Worm (Caenorhabditis elegans) whole organism, L2 larva: ENCODE results near the gene coa-7.
A peak's percentile ranks its signal among the peaks of the same experiment; 100 is the strongest.

ENCODE experiments used
- C34F6.9 ChIP-seq: fragments of 150-350 bp; optimal IDR thresholded peaks from 2 replicates; lab custom pipeline; 2014; ENCODE audit warnings: missing biosample characterization, missing genetic modification characterization
- F13H6.1 ChIP-seq: sonication (generic microtip); optimal IDR thresholded peaks from 2 replicates; lab custom pipeline; 2016; ENCODE audit warnings: missing genetic modification characterization, missing compliant biosample characterization
- R02D3.7 ChIP-seq: fragments of 150-350 bp; optimal IDR thresholded peaks from 2 replicates; lab custom pipeline; 2014; ENCODE audit warnings: missing biosample characterization, missing genetic modification characterization
- Y55F3AM.14 ChIP-seq: fragments of 200-800 bp; sonication (Bioruptor generic); optimal IDR thresholded peaks from 2 replicates; lab custom pipeline; 2018; ENCODE audit warnings: mild to moderate bottlenecking, missing genetic modification characterization, missing compliant biosample characterization
- ZK546.5 ChIP-seq: sonication (generic microtip); optimal IDR thresholded peaks from 2 replicates; lab custom pipeline; 2017; ENCODE audit warnings: missing biosample characterization, missing genetic modification characterization
- alr-1 ChIP-seq: fragments of 150-350 bp; optimal IDR thresholded peaks from 2 replicates; lab custom pipeline; 2014; ENCODE audit warnings: missing biosample characterization, missing genetic modification characterization
- aly-2 ChIP-seq: fragments of 150-350 bp; optimal IDR thresholded peaks from 2 replicates; lab custom pipeline; 2014; ENCODE audit warnings: missing biosample characterization, missing genetic modification characterization
- ama-1 ChIP-seq: fragments of 150-350 bp; optimal IDR thresholded peaks from 2 replicates; lab custom pipeline; 2018; ENCODE audit warnings: inconsistent platforms
- blmp-1 ChIP-seq: sonication (generic microtip); optimal IDR thresholded peaks from 2 replicates; lab custom pipeline; 2017; ENCODE audit warnings: missing genetic modification characterization, mild to moderate bottlenecking, missing compliant biosample characterization, antibody characterized with exemption, moderate library complexity; ENCODE audit not compliant: insufficient read depth
- ceh-16 ChIP-seq: fragments of 150-350 bp; optimal IDR thresholded peaks from 2 replicates; lab custom pipeline; 2014; ENCODE audit warnings: missing biosample characterization, missing genetic modification characterization
- ceh-82 ChIP-seq: fragments of 150-350 bp; optimal IDR thresholded peaks from 2 replicates; lab custom pipeline; 2014; ENCODE audit warnings: missing biosample characterization, missing genetic modification characterization
- crh-2 ChIP-seq: sonication (generic microtip); optimal IDR thresholded peaks from 2 replicates; lab custom pipeline; 2017; ENCODE audit warnings: missing biosample characterization, missing genetic modification characterization
- dmd-4 ChIP-seq: sonication (generic microtip); optimal IDR thresholded peaks from 2 replicates; lab custom pipeline; 2017; ENCODE audit warnings: missing biosample characterization, missing genetic modification characterization
- egl-27 ChIP-seq: sonication (generic microtip); optimal IDR thresholded peaks from 3 replicates; lab custom pipeline; 2017; ENCODE audit warnings: missing biosample characterization, missing genetic modification reagents, missing genetic modification characterization
- elt-1 ChIP-seq: fragments of 150-350 bp; optimal IDR thresholded peaks from 2 replicates; lab custom pipeline; 2014; ENCODE audit warnings: missing biosample characterization, missing genetic modification characterization
- elt-3 ChIP-seq: sonication (generic microtip); optimal IDR thresholded peaks from 2 replicates; lab custom pipeline; 2017; ENCODE audit warnings: missing biosample characterization, missing genetic modification characterization
- fos-1 ChIP-seq: fragments of 150-350 bp; optimal IDR thresholded peaks from 2 replicates; lab custom pipeline; 2014; ENCODE audit warnings: missing biosample characterization, missing genetic modification characterization
- gmeb-1 ChIP-seq: fragments of 150-350 bp; optimal IDR thresholded peaks from 2 replicates; lab custom pipeline; 2014; ENCODE audit warnings: missing biosample characterization, missing genetic modification characterization
- lin-11 ChIP-seq: fragments of 150-350 bp; sonication (generic microtip); optimal IDR thresholded peaks from 2 replicates; lab custom pipeline; 2014; ENCODE audit warnings: missing biosample characterization, missing genetic modification characterization, inconsistent platforms, mixed read lengths
- lin-13 ChIP-seq: fragments of 150-350 bp; optimal IDR thresholded peaks from 2 replicates; lab custom pipeline; 2014; ENCODE audit warnings: missing biosample characterization, missing genetic modification reagents, missing genetic modification characterization
- lin-39 ChIP-seq: fragments of 150-350 bp; optimal IDR thresholded peaks from 2 replicates; lab custom pipeline; 2014; ENCODE audit warnings: missing biosample characterization, missing genetic modification reagents, missing genetic modification characterization
- lsy-2 ChIP-seq, 2 experiments: fragments of 150-350 bp in 1 of 2; sonication (generic microtip) in 1 of 2; optimal IDR thresholded peaks; 2 replicates each; lab custom pipeline; 2014 to 2017; ENCODE audit warnings: missing biosample characterization in 2 of 2, missing genetic modification characterization in 2 of 2
- mab-5 ChIP-seq: fragments of 150-350 bp; optimal IDR thresholded peaks from 2 replicates; lab custom pipeline; 2014; ENCODE audit warnings: missing biosample characterization, missing genetic modification characterization
- mbf-1 ChIP-seq: sonication (generic microtip); optimal IDR thresholded peaks from 2 replicates; lab custom pipeline; 2017; ENCODE audit warnings: missing biosample characterization, missing genetic modification characterization
- mdl-1 ChIP-seq, 2 experiments: fragments of 150-350 bp in 1 of 2; sonication (generic microtip) in 1 of 2; optimal IDR thresholded peaks; 2 replicates each; lab custom pipeline; 2017; ENCODE audit warnings: missing biosample characterization in 2 of 2, missing genetic modification characterization in 2 of 2
- nhr-10 ChIP-seq: sonication (generic microtip); optimal IDR thresholded peaks from 2 replicates; lab custom pipeline; 2017; ENCODE audit warnings: missing biosample characterization, missing genetic modification characterization
- nhr-11 ChIP-seq: fragments of 150-350 bp; optimal IDR thresholded peaks from 2 replicates; lab custom pipeline; 2014; ENCODE audit warnings: missing biosample characterization, missing genetic modification characterization
- nhr-12 ChIP-seq: fragments of 150-350 bp; optimal IDR thresholded peaks from 2 replicates; lab custom pipeline; 2014; ENCODE audit warnings: missing biosample characterization, missing genetic modification characterization
- nhr-129 ChIP-seq: fragments of 150-350 bp; optimal IDR thresholded peaks from 2 replicates; lab custom pipeline; 2014; ENCODE audit warnings: missing biosample characterization, missing genetic modification characterization
- nhr-21 ChIP-seq: fragments of 150-350 bp; optimal IDR thresholded peaks from 2 replicates; lab custom pipeline; 2014; ENCODE audit warnings: missing biosample characterization, missing genetic modification characterization
- nhr-23 ChIP-seq: fragments of 150-350 bp; optimal IDR thresholded peaks from 2 replicates; lab custom pipeline; 2014; ENCODE audit warnings: missing biosample characterization, missing genetic modification reagents, missing genetic modification characterization
- nhr-237 ChIP-seq: fragments of 150-350 bp; optimal IDR thresholded peaks from 2 replicates; lab custom pipeline; 2014; ENCODE audit warnings: missing biosample characterization, missing genetic modification characterization
- nhr-25 ChIP-seq: fragments of 150-350 bp; sonication (generic microtip); optimal IDR thresholded peaks from 3 replicates; lab custom pipeline; 2014; ENCODE audit warnings: missing biosample characterization, missing genetic modification characterization
- nhr-6 ChIP-seq: fragments of 150-350 bp; optimal IDR thresholded peaks from 2 replicates; lab custom pipeline; 2014; ENCODE audit warnings: missing biosample characterization, missing genetic modification characterization
- nhr-77 ChIP-seq: fragments of 150-350 bp; optimal IDR thresholded peaks from 2 replicates; lab custom pipeline; 2014; ENCODE audit warnings: missing biosample characterization, missing genetic modification characterization
- peb-1 ChIP-seq: fragments of 150-350 bp; optimal IDR thresholded peaks from 2 replicates; lab custom pipeline; 2014; ENCODE audit warnings: missing biosample characterization, missing genetic modification characterization
- sem-4 ChIP-seq: fragments of 150-350 bp; optimal IDR thresholded peaks from 2 replicates; lab custom pipeline; 2014; ENCODE audit warnings: missing biosample characterization, missing genetic modification reagents, missing genetic modification characterization
- skn-1 ChIP-seq: sonication (generic microtip); optimal IDR thresholded peaks from 2 replicates; lab custom pipeline; 2017; ENCODE audit warnings: missing biosample characterization, missing genetic modification characterization
- sma-3 ChIP-seq: sonication (generic microtip); optimal IDR thresholded peaks from 2 replicates; lab custom pipeline; 2016; ENCODE audit warnings: missing genetic modification reagents, missing genetic modification characterization, missing compliant biosample characterization
- sma-9 ChIP-seq, 2 experiments: fragments of 150-350 bp in 1 of 2; sonication (generic microtip) in 1 of 2; optimal IDR thresholded peaks; 2 replicates each; lab custom pipeline; 2014 to 2016; ENCODE audit warnings: missing genetic modification characterization in 2 of 2, mild to moderate bottlenecking in 1 of 2, missing biosample characterization in 1 of 2, missing compliant biosample characterization in 1 of 2, missing genetic modification reagents in 1 of 2, moderate library complexity in 1 of 2
- snpc-4 ChIP-seq: fragments of 150-350 bp; optimal IDR thresholded peaks from 2 replicates; lab custom pipeline; 2014; ENCODE audit warnings: missing biosample characterization, missing genetic modification characterization
- unc-39 ChIP-seq: fragments of 150-350 bp; optimal IDR thresholded peaks from 2 replicates; lab custom pipeline; 2014; ENCODE audit warnings: missing biosample characterization, missing genetic modification characterization
- unc-55 ChIP-seq: fragments of 150-350 bp; sonication (generic microtip); optimal IDR thresholded peaks from 3 replicates; lab custom pipeline; 2014; ENCODE audit warnings: missing biosample characterization, missing genetic modification reagents, missing genetic modification characterization
- unc-62 ChIP-seq: fragments of 150-350 bp; optimal IDR thresholded peaks from 2 replicates; lab custom pipeline; 2014; ENCODE audit warnings: missing biosample characterization, missing genetic modification reagents, missing genetic modification characterization
- zag-1 ChIP-seq: fragments of 150-350 bp; optimal IDR thresholded peaks from 2 replicates; lab custom pipeline; 2014; ENCODE audit warnings: missing biosample characterization, missing genetic modification characterization
- ztf-1 ChIP-seq: fragments of 200-800 bp; sonication (Bioruptor generic); conservative IDR thresholded peaks from 2 replicates; pipeline ENCODE4 v1.3.6; 2022; ENCODE audit warnings: missing genetic modification characterization, missing compliant biosample characterization
- ztf-11 ChIP-seq: sonication (generic microtip); optimal IDR thresholded peaks from 2 replicates; lab custom pipeline; 2017; ENCODE audit warnings: missing biosample characterization, missing genetic modification characterization
- ztf-4 ChIP-seq: fragments of 150-350 bp; optimal IDR thresholded peaks from 2 replicates; lab custom pipeline; 2014; ENCODE audit warnings: missing biosample characterization, missing genetic modification characterization

Gene coa-7

DNA sequence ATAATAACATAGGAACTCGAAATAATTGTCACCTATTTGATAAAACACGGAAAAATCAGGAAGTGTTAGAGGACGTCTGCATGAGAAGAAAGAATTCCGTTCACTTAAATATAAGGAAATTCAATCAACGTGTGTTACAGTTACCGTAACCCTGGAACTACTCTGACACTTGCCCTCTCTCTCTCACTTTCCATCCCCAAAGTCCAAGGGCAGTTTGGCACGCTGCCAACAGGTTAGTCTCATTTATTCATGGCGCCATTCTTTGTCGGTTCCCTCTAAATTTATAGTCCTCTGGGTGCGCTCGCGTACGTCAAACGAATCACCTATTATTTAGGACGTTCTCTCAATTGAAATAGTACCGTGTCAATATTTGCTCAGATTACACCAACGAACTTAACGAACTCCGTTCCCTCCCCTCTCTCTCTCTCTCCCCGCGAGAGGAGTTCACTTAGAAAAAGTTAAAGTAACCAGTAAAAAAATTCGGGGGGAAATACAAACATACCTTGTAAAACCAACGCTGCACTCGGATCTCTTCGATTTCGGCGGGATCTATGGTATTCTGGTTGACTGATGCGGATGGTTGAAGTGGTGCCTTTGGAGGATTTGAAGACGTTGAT, 30.2 kb downstream of the coa-7 start:
- TF ChIP-seq ZK546.5 (tag; lab: Kevin White, UChicago) (no peak), sma-9 (GFP tag; optimal IDR thresholded peaks at IDR 0.05; lab: Kevin White, UChicago) (no peak), sma-9 (tag; optimal IDR thresholded peaks at IDR 0.05; lab: Kevin White, UChicago) (no peak), snpc-4 (tag; lab: Kevin White, UChicago) (no peak), alr-1 (no peak), sem-4 (tag; lab: Kevin White, UChicago) (no peak), F13H6.1 (tag; lab: Kevin White, UChicago) (peak; percentile 35), aly-2 (no peak), blmp-1 (tag; lab: Kevin White, UChicago) (peak; percentile 47), nhr-25 (tag; lab: Kevin White, UChicago) (peak; percentile 44), lin-13 (GFP tag; lab: Kevin White, UChicago) (no peak), ztf-1 (no peak), mab-5 (no peak), ama-1 (lab: Kevin White, UChicago) (no peak)

- TF ChIP-seq nhr-11 (tag; lab: Kevin White, UChicago): peak; percentile 64
- TF ChIP-seq ceh-82 (tag; lab: Kevin White, UChicago): peak; percentile 4
- TF ChIP-seq nhr-129 (tag; lab: Kevin White, UChicago): peak; percentile 61
- peak; percentile 76 for TF ChIP-seq peb-1 (tag; lab: Kevin White, UChicago)
- TF ChIP-seq alr-1: no peak
- TF ChIP-seq mbf-1 (tag; lab: Kevin White, UChicago): no peak
- TF ChIP-seq unc-39 (tag; lab: Kevin White, UChicago): no peak
- TF ChIP-seq unc-55 (GFP tag; lab: Kevin White, UChicago): peak; percentile 73
- no peak for TF ChIP-seq skn-1 (tag; lab: Kevin White, UChicago)
- TF ChIP-seq dmd-4 (tag; lab: Kevin White, UChicago): peak; percentile 49
- TF ChIP-seq mdl-1 (tag; optimal IDR thresholded peaks at IDR 0.05; lab: Kevin White, UChicago): peak; percentile 83 to 87
- peak; percentile 37 for TF ChIP-seq nhr-6 (tag; lab: Kevin White, UChicago)
- peak; percentile 73 for TF ChIP-seq C34F6.9 (tag; lab: Kevin White, UChicago)
- TF ChIP-seq fos-1 (tag; lab: Kevin White, UChicago): peak; percentile 50
- no peak for TF ChIP-seq nhr-77
- no peak for TF ChIP-seq aly-2
- peak; percentile 28 for TF ChIP-seq nhr-237 (tag; lab: Kevin White, UChicago)
- peak; percentile 87 for TF ChIP-seq nhr-25 (tag; lab: Kevin White, UChicago)
- no peak for TF ChIP-seq elt-1 (tag; lab: Kevin White, UChicago)
- no peak for TF ChIP-seq ztf-11 (tag; lab: Kevin White, UChicago)
- no peak for TF ChIP-seq elt-3 (tag; lab: Kevin White, UChicago)
- TF ChIP-seq snpc-4 (tag; lab: Kevin White, UChicago): peak; percentile 51
- peak; percentile 78 for TF ChIP-seq sma-3
- TF ChIP-seq R02D3.7 (tag; lab: Kevin White, UChicago): no peak
- TF ChIP-seq nhr-10 (tag; lab: Kevin White, UChicago): no peak
- peak; percentile 92 for TF ChIP-seq Y55F3AM.14 (GFP tag; lab: Kevin White, UChicago)
- TF ChIP-seq lsy-2 (tag; optimal IDR thresholded peaks at IDR 0.05; lab: Kevin White, UChicago): peak in 1 of 2 experiments; percentile 73
- peak; percentile 85 for TF ChIP-seq crh-2 (tag; lab: Kevin White, UChicago)
- peak; percentile 97 for TF ChIP-seq F13H6.1 (tag; lab: Kevin White, UChicago)
- no peak for TF ChIP-seq lin-39
- TF ChIP-seq ztf-4 (tag; lab: Kevin White, UChicago): peak; percentile 81
- no peak for TF ChIP-seq nhr-23 (tag; lab: Kevin White, UChicago)
- peak; percentile 89 for TF ChIP-seq blmp-1 (tag; lab: Kevin White, UChicago)
- peak; percentile 90 for TF ChIP-seq nhr-21 (tag; lab: Kevin White, UChicago)
- TF ChIP-seq sma-9 (GFP tag; optimal IDR thresholded peaks at IDR 0.05; lab: Kevin White, UChicago): peak; percentile 96
- peak; percentile 57 for TF ChIP-seq sma-9 (tag; optimal IDR thresholded peaks at IDR 0.05; lab: Kevin White, UChicago)
- peak; percentile 25 for TF ChIP-seq gmeb-1 (tag; lab: Kevin White, UChicago)
- TF ChIP-seq lin-13 (GFP tag; lab: Kevin White, UChicago): peak; percentile 80
- TF ChIP-seq mab-5: no peak
- TF ChIP-seq sem-4 (tag; lab: Kevin White, UChicago): peak; percentile 91
- no peak for TF ChIP-seq lin-11 (tag; lab: Kevin White, UChicago)
- peak; percentile 82 for TF ChIP-seq ceh-16
- TF ChIP-seq egl-27 (tag; lab: Kevin White, UChicago): peak; percentile 88
- TF ChIP-seq zag-1: peak; percentile 77
- no peak for TF ChIP-seq nhr-12 (tag; lab: Kevin White, UChicago)
- TF ChIP-seq ztf-1: no peak
- TF ChIP-seq ZK546.5 (tag; lab: Kevin White, UChicago): peak; percentile 36
- no peak for TF ChIP-seq unc-62 (GFP tag; lab: Kevin White, UChicago)
- no peak for TF ChIP-seq ama-1 (lab: Kevin White, UChicago)
These were observed 31.0 kb downstream of the coa-7 start for ce11 chrII:11619895-11620439.
